Worm (Caenorhabditis elegans) whole organism, L3 larva: ENCODE results near the gene ZK666.11.

ENCODE experiments used
- R02D3.7 ChIP-seq: fragments of 150-350 bp; optimal IDR thresholded peaks from 2 replicates; lab custom pipeline; 2014; ENCODE audit warnings: missing biosample characterization, missing genetic modification characterization
- ZK546.5 ChIP-seq: sonication (generic microtip); optimal IDR thresholded peaks from 2 replicates; lab custom pipeline; 2017; ENCODE audit warnings: missing biosample characterization, missing genetic modification characterization
- aly-2 ChIP-seq: fragments of 150-350 bp; optimal IDR thresholded peaks from 2 replicates; lab custom pipeline; 2014; ENCODE audit warnings: missing biosample characterization, missing genetic modification characterization
- ama-1 ChIP-seq: fragments of 150-350 bp; optimal IDR thresholded peaks from 2 replicates; lab custom pipeline; 2018
- ceh-16 ChIP-seq: sonication (generic microtip); optimal IDR thresholded peaks from 2 replicates; lab custom pipeline; 2017; ENCODE audit warnings: missing biosample characterization, missing genetic modification characterization
- ceh-28 ChIP-seq: fragments of 150-350 bp; optimal IDR thresholded peaks from 2 replicates; lab custom pipeline; 2014; ENCODE audit warnings: missing biosample characterization, missing genetic modification reagents, missing genetic modification characterization
- ceh-82 ChIP-seq: fragments of 150-350 bp; optimal IDR thresholded peaks from 2 replicates; lab custom pipeline; 2014; ENCODE audit warnings: missing biosample characterization, missing genetic modification characterization
- ceh-9 ChIP-seq: sonication (generic microtip); optimal IDR thresholded peaks from 2 replicates; lab custom pipeline; 2018; ENCODE audit warnings: missing biosample characterization, missing genetic modification characterization
- daf-12 ChIP-seq: fragments of 150-350 bp; optimal IDR thresholded peaks from 2 replicates; lab custom pipeline; 2014; ENCODE audit warnings: missing biosample characterization, missing genetic modification reagents, missing genetic modification characterization
- egl-27 ChIP-seq: sonication (generic microtip); optimal IDR thresholded peaks from 4 replicates; lab custom pipeline; 2017; ENCODE audit warnings: missing biosample characterization, missing genetic modification reagents, missing genetic modification characterization
- egl-5 ChIP-seq: fragments of 150-350 bp; optimal IDR thresholded peaks from 2 replicates; lab custom pipeline; 2017; ENCODE audit warnings: missing biosample characterization, missing genetic modification reagents, missing genetic modification characterization, inconsistent platforms
- elt-1 ChIP-seq: fragments of 150-350 bp; optimal IDR thresholded peaks from 2 replicates; lab custom pipeline; 2014; ENCODE audit warnings: missing biosample characterization, missing genetic modification characterization
- elt-2 ChIP-seq: sonication (generic microtip); optimal IDR thresholded peaks from 2 replicates; lab custom pipeline; 2016; ENCODE audit warnings: missing genetic modification reagents, mild to moderate bottlenecking, missing genetic modification characterization, missing compliant biosample characterization
- elt-3 ChIP-seq, 3 experiments: fragments of 150-350 bp in 1 of 3; sonication (generic microtip) in 2 of 3; optimal IDR thresholded peaks; 2 replicates in 2 of 3; 4 replicates in 1 of 3; lab custom pipeline; 2014 to 2017; ENCODE audit warnings: missing biosample characterization in 3 of 3, missing genetic modification characterization in 3 of 3
- eor-1 ChIP-seq, 2 experiments: fragments of 150-350 bp; optimal IDR thresholded peaks; 2 replicates each; lab custom pipeline; 2014 to 2018; ENCODE audit warnings: missing biosample characterization in 2 of 2, missing genetic modification characterization in 2 of 2
- fkh-10 ChIP-seq: sonication (generic microtip); optimal IDR thresholded peaks from 2 replicates; lab custom pipeline; 2017; ENCODE audit warnings: missing biosample characterization, missing genetic modification reagents, missing genetic modification characterization
- fkh-2 ChIP-seq: fragments of 150-350 bp; optimal IDR thresholded peaks from 2 replicates; lab custom pipeline; 2014; ENCODE audit warnings: missing biosample characterization, missing genetic modification reagents, missing genetic modification characterization
- fos-1 ChIP-seq: fragments of 150-350 bp; optimal IDR thresholded peaks from 2 replicates; lab custom pipeline; 2014; ENCODE audit warnings: missing biosample characterization, missing genetic modification characterization
- hmg-11 ChIP-seq: sonication (generic microtip); optimal IDR thresholded peaks from 2 replicates; lab custom pipeline; 2016; ENCODE audit warnings: missing genetic modification characterization, missing compliant biosample characterization
- jun-1 ChIP-seq: fragments of 150-350 bp; optimal IDR thresholded peaks from 2 replicates; lab custom pipeline; 2014; ENCODE audit warnings: missing biosample characterization, missing genetic modification reagents, missing genetic modification characterization
- lin-15B ChIP-seq: fragments of 150-350 bp; optimal IDR thresholded peaks from 2 replicates; lab custom pipeline; 2014; ENCODE audit warnings: missing biosample characterization, missing genetic modification characterization
- lin-39 ChIP-seq: fragments of 150-350 bp; optimal IDR thresholded peaks from 2 replicates; lab custom pipeline; 2018; ENCODE audit warnings: missing biosample characterization, missing genetic modification reagents, missing genetic modification characterization
- lsy-12 ChIP-seq: sonication (generic microtip); optimal IDR thresholded peaks from 2 replicates; lab custom pipeline; 2016; ENCODE audit warnings: mild to moderate bottlenecking, missing genetic modification characterization, missing compliant biosample characterization
- mdl-1 ChIP-seq: fragments of 150-350 bp; optimal IDR thresholded peaks from 2 replicates; lab custom pipeline; 2014; ENCODE audit warnings: missing biosample characterization, missing genetic modification characterization
- mml-1 ChIP-seq: fragments of 150-350 bp; sonication (generic microtip); optimal IDR thresholded peaks from 3 replicates; lab custom pipeline; 2014; ENCODE audit warnings: missing biosample characterization, missing genetic modification characterization
- nfya-1 ChIP-seq: sonication (generic microtip); optimal IDR thresholded peaks from 2 replicates; lab custom pipeline; 2017; ENCODE audit warnings: missing genetic modification characterization, mild to moderate bottlenecking, missing compliant biosample characterization, antibody characterized with exemption, moderate library complexity; ENCODE audit not compliant: insufficient read depth
- nhr-11 ChIP-seq: fragments of 150-350 bp; optimal IDR thresholded peaks from 2 replicates; lab custom pipeline; 2014; ENCODE audit warnings: missing biosample characterization, missing genetic modification characterization
- nhr-12 ChIP-seq: fragments of 150-350 bp; optimal IDR thresholded peaks from 2 replicates; lab custom pipeline; 2014; ENCODE audit warnings: missing biosample characterization, missing genetic modification characterization
- nhr-23 ChIP-seq: fragments of 150-350 bp; optimal IDR thresholded peaks from 2 replicates; lab custom pipeline; 2014; ENCODE audit warnings: missing biosample characterization, missing genetic modification reagents, missing genetic modification characterization
- nhr-237 ChIP-seq: fragments of 150-350 bp; optimal IDR thresholded peaks from 2 replicates; lab custom pipeline; 2014; ENCODE audit warnings: missing biosample characterization, missing genetic modification characterization
- nhr-25 ChIP-seq: sonication (generic microtip); optimal IDR thresholded peaks from 2 replicates; lab custom pipeline; 2017; ENCODE audit warnings: missing biosample characterization, missing genetic modification characterization
- nhr-28 ChIP-seq: fragments of 150-350 bp; optimal IDR thresholded peaks from 2 replicates; lab custom pipeline; 2014; ENCODE audit warnings: missing biosample characterization, missing genetic modification characterization
- nhr-43 ChIP-seq: sonication (generic microtip); optimal IDR thresholded peaks from 2 replicates; lab custom pipeline; 2016; ENCODE audit warnings: mild to moderate bottlenecking, missing genetic modification characterization, missing compliant biosample characterization; ENCODE audit not compliant: poor library complexity, severe bottlenecking
- nhr-67 ChIP-seq: fragments of 150-350 bp; optimal IDR thresholded peaks from 2 replicates; lab custom pipeline; 2014; ENCODE audit warnings: missing biosample characterization, missing genetic modification characterization
- nhr-76 ChIP-seq: fragments of 150-350 bp; sonication (generic microtip); optimal IDR thresholded peaks from 5 replicates; lab custom pipeline; 2014; ENCODE audit warnings: missing biosample characterization, missing genetic modification characterization
- nhr-77 ChIP-seq: fragments of 150-350 bp; optimal IDR thresholded peaks from 2 replicates; lab custom pipeline; 2014; ENCODE audit warnings: missing biosample characterization, missing genetic modification characterization
- pha-4 ChIP-seq: fragments of 150-350 bp; optimal IDR thresholded peaks from 2 replicates; lab custom pipeline; 2014; ENCODE audit warnings: missing biosample characterization, missing genetic modification reagents, missing genetic modification characterization
- pqm-1 ChIP-seq: fragments of 150-350 bp; optimal IDR thresholded peaks from 2 replicates; lab custom pipeline; 2017; ENCODE audit warnings: missing biosample characterization, missing genetic modification characterization, inconsistent platforms
- sea-2 ChIP-seq: fragments of 150-350 bp; sonication (generic microtip); optimal IDR thresholded peaks from 4 replicates; lab custom pipeline; 2014; ENCODE audit warnings: missing biosample characterization, missing genetic modification reagents, missing genetic modification characterization
- skn-1 ChIP-seq: fragments of 150-350 bp; optimal IDR thresholded peaks from 2 replicates; lab custom pipeline; 2014; ENCODE audit warnings: missing biosample characterization, missing genetic modification characterization
- snpc-4 ChIP-seq: fragments of 150-350 bp; optimal IDR thresholded peaks from 2 replicates; lab custom pipeline; 2014; ENCODE audit warnings: missing biosample characterization, missing genetic modification characterization
- tbx-2 ChIP-seq: sonication (generic microtip); optimal IDR thresholded peaks from 2 replicates; lab custom pipeline; 2016; ENCODE audit warnings: mild to moderate bottlenecking, missing genetic modification characterization, missing compliant biosample characterization
- unc-39 ChIP-seq: sonication (generic microtip); optimal IDR thresholded peaks from 4 replicates; lab custom pipeline; 2017; ENCODE audit warnings: missing biosample characterization, missing genetic modification characterization
- unc-62 ChIP-seq: fragments of 150-350 bp; sonication (generic microtip); optimal IDR thresholded peaks from 4 replicates; lab custom pipeline; 2014; ENCODE audit warnings: missing biosample characterization, missing genetic modification reagents, missing genetic modification characterization
- zag-1 ChIP-seq: fragments of 150-350 bp; optimal IDR thresholded peaks from 2 replicates; lab custom pipeline; 2014; ENCODE audit warnings: missing biosample characterization, missing genetic modification characterization
- ztf-11 ChIP-seq: fragments of 150-350 bp; optimal IDR thresholded peaks from 2 replicates; lab custom pipeline; 2014; ENCODE audit warnings: missing biosample characterization, missing genetic modification characterization
- ztf-4 ChIP-seq: fragments of 150-350 bp; optimal IDR thresholded peaks from 2 replicates; lab custom pipeline; 2014; ENCODE audit warnings: missing biosample characterization, missing genetic modification characterization

ZK666.11 gene

DNA sequence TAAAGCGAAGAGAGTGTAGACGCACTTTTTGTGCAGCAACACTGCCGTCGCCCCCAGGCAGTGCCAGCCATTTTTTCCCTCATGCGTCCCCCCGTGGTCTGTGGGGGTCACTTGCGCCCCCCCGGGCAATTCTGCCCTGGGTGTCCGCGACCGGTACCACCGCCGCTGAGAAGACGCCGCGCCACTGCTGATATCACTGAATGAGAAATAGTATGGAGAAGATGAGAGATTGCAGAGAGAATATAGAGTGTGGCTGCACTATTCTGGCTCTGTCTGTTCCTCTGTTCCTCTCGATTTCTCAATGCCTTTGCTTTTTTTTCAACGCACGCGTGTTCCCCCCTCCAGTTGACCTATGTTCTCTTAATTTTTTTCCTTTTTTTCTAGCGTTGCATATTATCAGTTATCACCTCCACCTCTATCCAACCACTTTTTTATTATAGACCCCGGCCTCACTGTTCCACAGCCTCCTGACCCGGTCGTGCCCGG is 45.4 kb downstream of the ZK666.11 start, which contains the start of gene mab-10:
Gene mab-10, plus strand, starts transcription at position 436 of the 486 bp plus-strand sequence.
- TF ChIP-seq snpc-4 (tag; lab: Kevin White, UChicago) (no peak), lsy-12 (tag; lab: Kevin White, UChicago) (no peak), nhr-76 (no peak), nhr-11 (tag; lab: Kevin White, UChicago) (no peak), eor-1 (tag; optimal IDR thresholded peaks at IDR 0.05; lab: Kevin White, UChicago) (no peak), nhr-25 (tag; lab: Kevin White, UChicago) (peak; percentile 6), unc-62 (GFP tag; lab: Kevin White, UChicago) (no peak), lin-39 (tag; lab: Kevin White, UChicago) (peak; percentile 77), pqm-1 (no peak), jun-1 (tag; lab: Kevin White, UChicago) (no peak), nhr-43 (tag; lab: Kevin White, UChicago) (no peak), ama-1 (lab: Kevin White, UChicago) (no peak), nhr-77 (tag; lab: Kevin White, UChicago) (no peak), nfya-1 (tag; lab: Kevin White, UChicago) (peak; percentile 50), ceh-9 (tag; lab: Kevin White, UChicago) (no peak), ceh-16 (no peak), fkh-10 (no peak), hmg-11 (tag; lab: Kevin White, UChicago) (peak; percentile 87), elt-3 (tag; optimal IDR thresholded peaks at IDR 0.05; lab: Kevin White, UChicago) (peak in 1 of 3 experiments; percentile 34), egl-5 (no peak), unc-39 (tag; lab: Kevin White, UChicago) (no peak), skn-1 (tag; lab: Kevin White, UChicago) (no peak), nhr-28 (tag; lab: Kevin White, UChicago) (no peak), R02D3.7 (tag; lab: Kevin White, UChicago) (no peak), ZK546.5 (tag; lab: Kevin White, UChicago) (no peak), fkh-2 (tag; lab: Kevin White, UChicago) (no peak), lin-15B (tag; lab: Kevin White, UChicago) (no peak), nhr-23 (no peak), daf-12 (tag; lab: Kevin White, UChicago) (no peak), mdl-1 (peak; percentile 9), nhr-237 (tag; lab: Kevin White, UChicago) (no peak), tbx-2 (tag; lab: Kevin White, UChicago) (peak; percentile 23), ceh-28 (no peak), fos-1 (tag; lab: Kevin White, UChicago) (no peak), aly-2 (tag; lab: Kevin White, UChicago) (no peak), nhr-67 (tag; lab: Kevin White, UChicago) (no peak), mml-1 (tag; lab: Kevin White, UChicago) (no peak), ztf-4 (no peak), zag-1 (tag; lab: Kevin White, UChicago) (no peak), ceh-82 (tag; lab: Kevin White, UChicago) (no peak), elt-2 (tag; lab: Kevin White, UChicago) (peak; percentile 52), pha-4 (tag; lab: Kevin White, UChicago) (peak; percentile 22), nhr-12 (tag; lab: Kevin White, UChicago) (no peak), egl-27 (no peak), ztf-11 (tag; lab: Kevin White, UChicago) (no peak), sea-2 (GFP tag; lab: Kevin White, UChicago) (no peak), elt-1 (tag; lab: Kevin White, UChicago) (no peak)
